Fruit fly (Drosophila melanogaster) whole organism, pupa: ENCODE data around the gene CG43731.

Experiments
- CG13204 ChIP-seq: fragments of 200-800 bp; sonication (Bioruptor generic); optimal IDR thresholded peaks from 2 replicates; lab custom pipeline; 2018; ENCODE audit warnings: missing biosample characterization, mild to moderate bottlenecking, missing genetic modification characterization, moderate library complexity
- CG14655 ChIP-seq: fragments of 200-800 bp; sonication (Bioruptor generic); optimal IDR thresholded peaks from 3 replicates; lab custom pipeline; 2017; ENCODE audit warnings: mild to moderate bottlenecking, missing biosample characterization, missing genetic modification reagents, missing genetic modification characterization
- CG17806 ChIP-seq: fragments of 200-800 bp; sonication (Bioruptor generic); optimal IDR thresholded peaks from 2 replicates; lab custom pipeline; 2018; ENCODE audit warnings: missing biosample characterization, mild to moderate bottlenecking, missing genetic modification characterization, moderate library complexity
- CG32121 ChIP-seq: fragments of 200-800 bp; sonication (Bioruptor generic); IDR thresholded peaks from 2 replicates; pipeline ENCODE4 v1.3.6; 2022; ENCODE audit warnings: missing biosample characterization, missing genetic modification characterization
- CG4496 ChIP-seq: fragments of 200-800 bp; sonication (Bioruptor generic); IDR thresholded peaks from 3 replicates; pipeline ENCODE4 v1.3.6; 2022; ENCODE audit warnings: missing biosample characterization, missing genetic modification characterization
- CG8159 ChIP-seq: fragments of 200-800 bp; sonication (Bioruptor generic); optimal IDR thresholded peaks from 3 replicates; lab custom pipeline; 2018; ENCODE audit warnings: missing biosample characterization, mild to moderate bottlenecking, missing genetic modification characterization, moderate library complexity
- CG9948 ChIP-seq: fragments of 200-800 bp; sonication (Bioruptor generic); optimal IDR thresholded peaks from 2 replicates; lab custom pipeline; 2018; ENCODE audit warnings: missing biosample characterization, mild to moderate bottlenecking, missing genetic modification characterization, moderate library complexity
- D1 ChIP-seq: fragments of 200-800 bp; sonication (Bioruptor generic); optimal IDR thresholded peaks from 2 replicates; lab custom pipeline; 2018; ENCODE audit warnings: missing biosample characterization, mild to moderate bottlenecking, missing genetic modification characterization, moderate library complexity
- EcR ChIP-seq: fragments of 200-800 bp; sonication (Bioruptor generic); optimal IDR thresholded peaks from 3 replicates; lab custom pipeline; 2019; ENCODE audit warnings: missing biosample characterization, missing genetic modification characterization, mild to moderate bottlenecking, moderate library complexity, missing genetic modification reagents
- Ets98B ChIP-seq: fragments of 200-800 bp; sonication (Bioruptor generic); IDR thresholded peaks from 2 replicates; pipeline ENCODE4 v1.3.6; 2022; ENCODE audit warnings: missing biosample characterization, missing genetic modification characterization
- Pif1B ChIP-seq: fragments of 200-800 bp; sonication (Bioruptor generic); optimal IDR thresholded peaks from 3 replicates; lab custom pipeline; 2016; ENCODE audit warnings: missing biosample characterization, missing genetic modification characterization
- Snoo ChIP-seq: fragments of 200-800 bp; sonication (Bioruptor generic); optimal IDR thresholded peaks from 3 replicates; lab custom pipeline; 2017; ENCODE audit warnings: missing biosample characterization, mild to moderate bottlenecking, missing genetic modification characterization, inconsistent platforms
- fd96Ca ChIP-seq: fragments of 200-800 bp; sonication (Bioruptor generic); IDR thresholded peaks from 3 replicates; pipeline ENCODE4 v1.3.6; 2022; ENCODE audit warnings: missing biosample characterization, missing genetic modification characterization
- rn ChIP-seq: fragments of 200-800 bp; sonication (Bioruptor generic); IDR thresholded peaks from 2 replicates; pipeline ENCODE4 v1.3.6; 2022; ENCODE audit warnings: missing biosample characterization, missing genetic modification characterization

- TF ChIP-seq CG14655 (GFP tag; lab: Kevin White, UChicago) (no peak), CG17806 (tag; lab: Kevin White, UChicago) (no peak), EcR (GFP tag; lab: Kevin White, UChicago) (no peak), CG32121 (GFP tag; lab: Robert Waterston, UW) (no peak), rn (GFP tag; lab: Robert Waterston, UW) (no peak), Ets98B (no peak), Pif1B (GFP tag; lab: Kevin White, UChicago) (no peak), CG8159 (tag; lab: Kevin White, UChicago) (no peak), Snoo (tag; lab: Kevin White, UChicago) (no peak), CG9948 (tag; lab: Kevin White, UChicago) (no peak), CG4496 (GFP tag; lab: Robert Waterston, UW) (no peak), D1 (tag; lab: Kevin White, UChicago) (no peak), CG13204 (no peak), fd96Ca (no peak)
These were observed 22.1 kb upstream of the CG43731 start for dm6 chr2L:19079742-19080141.
